Worm (Caenorhabditis elegans) whole organism, L1 larva: Measurements from ENCODE around the gene nspb-4.

Experiments used
- C04F5.9 ChIP-seq: sonication (generic microtip); optimal IDR thresholded peaks from 2 replicates; lab custom pipeline; 2016; ENCODE audit warnings: missing genetic modification characterization, missing compliant biosample characterization
- Y116A8C.19 ChIP-seq: sonication (generic microtip); optimal IDR thresholded peaks from 2 replicates; lab custom pipeline; 2016; ENCODE audit warnings: missing compliant biosample characterization, missing genetic modification characterization, borderline replicate concordance
- aha-1 ChIP-seq: fragments of 150-350 bp; optimal IDR thresholded peaks from 2 replicates; lab custom pipeline; 2014; ENCODE audit warnings: missing biosample characterization, missing genetic modification characterization
- alr-1 ChIP-seq: fragments of 200-800 bp; sonication (Bioruptor generic); optimal IDR thresholded peaks from 2 replicates; lab custom pipeline; 2018; ENCODE audit warnings: borderline replicate concordance, mild to moderate bottlenecking, missing genetic modification characterization, missing compliant biosample characterization
- ama-1 ChIP-seq: fragments of 150-350 bp; optimal IDR thresholded peaks from 2 replicates; lab custom pipeline; 2014
- blmp-1 ChIP-seq: fragments of 150-350 bp; optimal IDR thresholded peaks from 2 replicates; lab custom pipeline; 2014; ENCODE audit warnings: missing biosample characterization, missing genetic modification characterization
- ceh-63 ChIP-seq: fragments of 200-800 bp; sonication (Bioruptor generic); optimal IDR thresholded peaks from 2 replicates; lab custom pipeline; 2018; ENCODE audit warnings: mild to moderate bottlenecking, missing genetic modification characterization, missing compliant biosample characterization
- ceh-8 ChIP-seq: fragments of 200-800 bp; sonication (Bioruptor generic); optimal IDR thresholded peaks from 2 replicates; lab custom pipeline; 2018; ENCODE audit warnings: mild to moderate bottlenecking, missing genetic modification characterization, moderate library complexity, missing compliant biosample characterization
- ceh-82 ChIP-seq, 3 experiments: fragments of 150-350 bp in 1 of 3; sonication (generic microtip) in 2 of 3; optimal IDR thresholded peaks; 2 replicates each; lab custom pipeline; 2014 to 2017; ENCODE audit warnings: missing biosample characterization in 3 of 3, missing genetic modification characterization in 3 of 3
- ceh-88 ChIP-seq: fragments of 200-800 bp; sonication (Bioruptor generic); IDR thresholded peaks from 2 replicates; pipeline ENCODE4 v1.3.6; 2022; ENCODE audit warnings: missing genetic modification characterization, missing compliant biosample characterization
- ces-1 ChIP-seq: fragments of 150-350 bp; optimal IDR thresholded peaks from 2 replicates; lab custom pipeline; 2014; ENCODE audit warnings: missing biosample characterization, missing genetic modification reagents, missing genetic modification characterization
- dpl-1 ChIP-seq, 3 experiments: fragments of 150-350 bp in 2 of 3; sonication (generic microtip) in 1 of 3; optimal IDR thresholded peaks; 2 replicates each; lab custom pipeline; 2014 to 2017; ENCODE audit warnings: missing biosample characterization in 3 of 3, missing genetic modification characterization in 3 of 3, missing genetic modification reagents in 3 of 3
- dsc-1 ChIP-seq: sonication (generic microtip); optimal IDR thresholded peaks from 2 replicates; lab custom pipeline; 2016; ENCODE audit warnings: mild to moderate bottlenecking, missing genetic modification characterization, missing compliant biosample characterization
- egl-27 ChIP-seq, 2 experiments: fragments of 150-350 bp in 1 of 2; sonication (generic microtip); optimal IDR thresholded peaks; 3 replicates each; lab custom pipeline; 2017 to 2018; ENCODE audit warnings: missing biosample characterization in 2 of 2, missing genetic modification characterization in 2 of 2, missing genetic modification reagents in 2 of 2
- elt-3 ChIP-seq, 6 experiments: fragments of 150-350 bp in 1 of 6; sonication (generic microtip); optimal IDR thresholded peaks; 2 replicates each; lab custom pipeline; 2017 to 2018; ENCODE audit warnings: missing biosample characterization in 6 of 6, missing genetic modification characterization in 6 of 6, inconsistent platforms in 1 of 6
- ets-5 ChIP-seq: fragments of 200-800 bp; sonication (Bioruptor generic); IDR thresholded peaks from 2 replicates; pipeline ENCODE4 v1.3.6; 2022; ENCODE audit warnings: missing genetic modification characterization, missing compliant biosample characterization
- fkh-4 ChIP-seq: sonication (generic microtip); optimal IDR thresholded peaks from 2 replicates; lab custom pipeline; 2016; ENCODE audit warnings: missing compliant biosample characterization, missing genetic modification characterization, borderline replicate concordance
- hlh-17 ChIP-seq: fragments of 200-800 bp; sonication (Bioruptor generic); optimal IDR thresholded peaks from 2 replicates; lab custom pipeline; 2018; ENCODE audit warnings: missing genetic modification characterization, mild to moderate bottlenecking, missing compliant biosample characterization, moderate library complexity, borderline replicate concordance
- irx-1 ChIP-seq: sonication (generic microtip); optimal IDR thresholded peaks from 2 replicates; lab custom pipeline; 2016; ENCODE audit warnings: missing genetic modification characterization, missing compliant biosample characterization
- lin-14 ChIP-seq: fragments of 200-800 bp; sonication (Bioruptor generic); optimal IDR thresholded peaks from 2 replicates; lab custom pipeline; 2018; ENCODE audit warnings: mild to moderate bottlenecking, missing genetic modification characterization, moderate library complexity, missing compliant biosample characterization
- lin-35 ChIP-seq, 2 experiments: fragments of 150-350 bp; optimal IDR thresholded peaks; 2 replicates each; lab custom pipeline; 2014; ENCODE audit warnings: missing biosample characterization in 2 of 2, missing genetic modification characterization in 2 of 2, missing genetic modification reagents in 2 of 2
- lin-39 ChIP-seq: fragments of 150-350 bp; optimal IDR thresholded peaks from 2 replicates; lab custom pipeline; 2014; ENCODE audit warnings: missing biosample characterization, missing genetic modification reagents, missing genetic modification characterization
- lsy-2 ChIP-seq, 2 experiments: fragments of 150-350 bp; optimal IDR thresholded peaks; 2 replicates each; lab custom pipeline; 2014; ENCODE audit warnings: missing biosample characterization in 2 of 2, missing genetic modification characterization in 2 of 2
- mdl-1 ChIP-seq, 2 experiments: fragments of 150-350 bp; optimal IDR thresholded peaks; 2 replicates each; lab custom pipeline; 2014 to 2017; ENCODE audit warnings: missing biosample characterization in 2 of 2, missing genetic modification characterization in 2 of 2, inconsistent platforms in 1 of 2
- nhr-12 ChIP-seq: sonication (generic microtip); optimal IDR thresholded peaks from 2 replicates; lab custom pipeline; 2017; ENCODE audit warnings: missing biosample characterization, missing genetic modification characterization
- nhr-28 ChIP-seq: fragments of 150-350 bp; optimal IDR thresholded peaks from 2 replicates; lab custom pipeline; 2014; ENCODE audit warnings: missing biosample characterization, missing genetic modification characterization
- nhr-47 ChIP-seq: sonication (generic microtip); optimal IDR thresholded peaks from 2 replicates; lab custom pipeline; 2016; ENCODE audit warnings: mild to moderate bottlenecking, missing genetic modification characterization, moderate library complexity, missing compliant biosample characterization
- nhr-77 ChIP-seq: fragments of 150-350 bp; optimal IDR thresholded peaks from 2 replicates; lab custom pipeline; 2014; ENCODE audit warnings: missing biosample characterization, missing genetic modification characterization
- nhr-90 ChIP-seq: sonication (generic microtip); optimal IDR thresholded peaks from 2 replicates; lab custom pipeline; 2016; ENCODE audit warnings: mild to moderate bottlenecking, missing genetic modification characterization, missing compliant biosample characterization; ENCODE audit not compliant: poor library complexity
- pag-3 ChIP-seq: sonication (generic microtip); optimal IDR thresholded peaks from 2 replicates; lab custom pipeline; 2017; ENCODE audit warnings: missing genetic modification characterization, mild to moderate bottlenecking, missing compliant biosample characterization, antibody characterized with exemption, borderline replicate concordance; ENCODE audit not compliant: insufficient read depth
- pax-3 ChIP-seq: fragments of 200-800 bp; sonication (Bioruptor generic); optimal IDR thresholded peaks from 2 replicates; lab custom pipeline; 2018; ENCODE audit warnings: mild to moderate bottlenecking, missing genetic modification characterization, moderate library complexity, missing compliant biosample characterization
- pqm-1 ChIP-seq: sonication (generic microtip); optimal IDR thresholded peaks from 3 replicates; lab custom pipeline; 2017; ENCODE audit warnings: missing biosample characterization, missing genetic modification characterization
- rnt-1 ChIP-seq: sonication (generic microtip); optimal IDR thresholded peaks from 2 replicates; lab custom pipeline; 2016; ENCODE audit warnings: mild to moderate bottlenecking, missing genetic modification characterization, moderate library complexity, missing compliant biosample characterization
- sox-4 ChIP-seq: sonication (generic microtip); optimal IDR thresholded peaks from 2 replicates; lab custom pipeline; 2016; ENCODE audit warnings: missing genetic modification characterization, missing compliant biosample characterization
- swsn-7 ChIP-seq: sonication (generic microtip); optimal IDR thresholded peaks from 2 replicates; lab custom pipeline; 2016; ENCODE audit warnings: missing genetic modification characterization, missing compliant biosample characterization
- unc-30 ChIP-seq: sonication (generic microtip); optimal IDR thresholded peaks from 2 replicates; lab custom pipeline; 2017; ENCODE audit warnings: missing biosample characterization, missing genetic modification characterization
- unc-86 ChIP-seq: sonication (generic microtip); optimal IDR thresholded peaks from 2 replicates; lab custom pipeline; 2016; ENCODE audit warnings: missing genetic modification characterization, missing compliant biosample characterization
- unc-98 ChIP-seq: fragments of 200-800 bp; sonication (Bioruptor generic); IDR thresholded peaks from 2 replicates; pipeline ENCODE4 v1.3.6; 2022; ENCODE audit warnings: missing genetic modification characterization, missing compliant biosample characterization
- vab-15 ChIP-seq: sonication (generic microtip); optimal IDR thresholded peaks from 2 replicates; lab custom pipeline; 2017; ENCODE audit warnings: missing genotype, mild to moderate bottlenecking, missing genetic modification characterization, missing compliant biosample characterization

Gene nspb-4

ce11 chrIV:6585397-6585921, 12.6 kb upstream of the nspb-4 start, which contains the start of the genes F38A5.2 and dnj-11 (continued):
- TF ChIP-seq dsc-1 (tag; lab: Kevin White, UChicago) (peak; percentile 75), unc-98 (GFP tag; lab: Robert Waterston, UW) (no peak), unc-30 (tag; lab: Kevin White, UChicago) (no peak), nhr-47 (peak; percentile 88), pag-3 (tag; lab: Kevin White, UChicago) (peak; percentile 26), fkh-4 (tag; lab: Kevin White, UChicago) (no peak), ceh-8 (no peak), hlh-17 (GFP tag; lab: Kevin White, UChicago) (no peak), lin-35 (GFP tag; optimal IDR thresholded peaks at IDR 0.05; lab: Kevin White, UChicago) (peak; percentile 86 to 91), blmp-1 (tag; lab: Kevin White, UChicago) (peak; percentile 72), mdl-1 (tag; optimal IDR thresholded peaks at IDR 0.05; lab: Kevin White, UChicago) (peak in 1 of 2 experiments; percentile 76), egl-27 (tag; optimal IDR thresholded peaks at IDR 0.05; lab: Kevin White, UChicago) (no peak), lin-14 (GFP tag; lab: Kevin White, UChicago) (peak; percentile 89), Y116A8C.19 (no peak), nhr-77 (tag; lab: Kevin White, UChicago) (peak; percentile 77), nhr-12 (no peak), unc-86 (peak; percentile 80), irx-1 (tag; lab: Kevin White, UChicago) (peak; percentile 75), elt-3 (tag; optimal IDR thresholded peaks at IDR 0.05; lab: Kevin White, UChicago) (peak in 2 of 6 experiments; percentile 64 to 89), ceh-88 (peak; percentile 52; the same call in 1 of the 2 replicates), ceh-82 (tag; optimal IDR thresholded peaks at IDR 0.05; lab: Kevin White, UChicago) (peak; percentile 70 to 93 (median 80)), ets-5 (GFP tag; lab: Robert Waterston, UW) (no peak), nhr-90 (peak; percentile 84), aha-1 (peak; percentile 13), ama-1 (lab: Kevin White, UChicago) (no peak), swsn-7 (tag; lab: Kevin White, UChicago) (peak; percentile 85), nhr-28 (tag; lab: Kevin White, UChicago) (no peak), pax-3 (peak; percentile 48), lin-39 (peak; percentile 59), ceh-63 (GFP tag; lab: Kevin White, UChicago) (no peak), alr-1 (tag; lab: Kevin White, UChicago) (no peak)

- TF ChIP-seq vab-15 (tag; lab: Kevin White, UChicago), result no peak
- no peak for TF ChIP-seq rnt-1 (tag; lab: Kevin White, UChicago)
- no peak for TF ChIP-seq sox-4 (tag; lab: Kevin White, UChicago)
- no peak for TF ChIP-seq unc-30 (tag; lab: Kevin White, UChicago)
- no peak for TF ChIP-seq ceh-88
- TF ChIP-seq alr-1 (tag; lab: Kevin White, UChicago), result no peak
- TF ChIP-seq lin-35 (GFP tag; optimal IDR thresholded peaks at IDR 0.05; lab: Kevin White, UChicago), result no peak
- no peak for TF ChIP-seq unc-86
- TF ChIP-seq lsy-2 (tag; optimal IDR thresholded peaks at IDR 0.05; lab: Kevin White, UChicago), result no peak
- TF ChIP-seq ces-1, result no peak
- TF ChIP-seq dpl-1 (GFP tag; optimal IDR thresholded peaks at IDR 0.05; lab: Kevin White, UChicago), result no peak
- TF ChIP-seq mdl-1 (tag; optimal IDR thresholded peaks at IDR 0.05; lab: Kevin White, UChicago), result no peak
- TF ChIP-seq pqm-1 (tag; lab: Kevin White, UChicago), result no peak
- TF ChIP-seq C04F5.9, result no peak
- no peak for TF ChIP-seq nhr-77 (tag; lab: Kevin White, UChicago)
Measured at ce11 chrIV:6588080-6588613, 9.9 kb upstream of the nspb-4 start.
